Fruit fly (Drosophila melanogaster) whole organism, wandering third instar larva: ENCODE results near the gene CG11920.

ENCODE experiments used
- Abd-B ChIP-seq: fragments of >200 bp; optimal IDR thresholded peaks from 2 replicates; lab custom pipeline; 2017; ENCODE audit warnings: missing biosample characterization, missing genetic modification characterization
- CG32264 ChIP-seq: fragments of 200-800 bp; sonication (Bioruptor generic); optimal IDR thresholded peaks from 2 replicates; lab custom pipeline; 2016; ENCODE audit warnings: missing biosample characterization, missing genetic modification characterization
- CG9705 ChIP-seq: fragments of 200-800 bp; sonication (Bioruptor generic); optimal IDR thresholded peaks from 2 replicates; lab custom pipeline; 2018; ENCODE audit warnings: missing biosample characterization, mild to moderate bottlenecking, missing genetic modification characterization
- CrebA ChIP-seq: fragments of 200-800 bp; sonication (Bioruptor generic); optimal IDR thresholded peaks from 2 replicates; lab custom pipeline; 2016; ENCODE audit warnings: missing biosample characterization, mild to moderate bottlenecking, missing genetic modification characterization, borderline replicate concordance
- Dfd ChIP-seq: fragments of >200 bp; optimal IDR thresholded peaks from 2 replicates; lab custom pipeline; 2017; ENCODE audit warnings: missing biosample characterization, missing genetic modification characterization
- HLH106 ChIP-seq: fragments of 200-800 bp; optimal IDR thresholded peaks from 3 replicates; lab custom pipeline; 2019; ENCODE audit warnings: missing biosample characterization, mild to moderate bottlenecking, missing genetic modification characterization, moderate library complexity
- Hnf4 ChIP-seq: fragments of 200-800 bp; sonication (Bioruptor generic); optimal IDR thresholded peaks from 2 replicates; lab custom pipeline; 2016; ENCODE audit warnings: missing biosample characterization, mild to moderate bottlenecking, missing genetic modification characterization
- Hr78 ChIP-seq: fragments of >200 bp; optimal IDR thresholded peaks from 2 replicates; lab custom pipeline; 2017; ENCODE audit warnings: missing biosample characterization, missing genetic modification characterization
- Hr83 ChIP-seq: fragments of 200-300 bp; sonication (Bioruptor generic); optimal IDR thresholded peaks from 2 replicates; lab custom pipeline; 2016; ENCODE audit warnings: missing biosample characterization, mild to moderate bottlenecking, missing genetic modification characterization, moderate library complexity; ENCODE audit not compliant: poor library complexity, severe bottlenecking
- Jra ChIP-seq: sonication (Bioruptor generic); optimal IDR thresholded peaks from 2 replicates; lab custom pipeline; 2016; ENCODE audit warnings: missing biosample characterization, missing genetic modification characterization
- Mio ChIP-seq: sonication (Bioruptor generic); optimal IDR thresholded peaks from 2 replicates; lab custom pipeline; 2016; ENCODE audit warnings: missing biosample characterization, missing genetic modification characterization
- Myc ChIP-seq: fragments of >200 bp; optimal IDR thresholded peaks from 2 replicates; lab custom pipeline; 2017
- N ChIP-seq: fragments of >200 bp; optimal IDR thresholded peaks from 2 replicates; lab custom pipeline; 2018; ENCODE audit warnings: missing biosample characterization, missing external identifiers, missing genetic modification characterization
- OdsH ChIP-seq: fragments of 200-800 bp; sonication (Bioruptor generic); optimal IDR thresholded peaks from 2 replicates; lab custom pipeline; 2016; ENCODE audit warnings: missing biosample characterization, mild to moderate bottlenecking, missing genetic modification characterization
- Rel ChIP-seq, 2 experiments: fragments of 200-800 bp; sonication (Bioruptor generic) in 1 of 2; optimal IDR thresholded peaks; 2 replicates in 1 of 2; 3 replicates in 1 of 2; lab custom pipeline; 2016 to 2019; ENCODE audit warnings: mild to moderate bottlenecking in 2 of 2, missing biosample characterization in 2 of 2, missing genetic modification characterization in 2 of 2, moderate library complexity in 1 of 2
- Sp1 ChIP-seq: fragments of 200-800 bp; sonication (Bioruptor generic); optimal IDR thresholded peaks from 3 replicates; lab custom pipeline; 2019; ENCODE audit warnings: missing biosample characterization, mild to moderate bottlenecking, missing genetic modification characterization, moderate library complexity
- Vsx2 ChIP-seq: fragments of 200-300, 225-300 bp; sonication (Bioruptor generic); optimal IDR thresholded peaks from 2 replicates; lab custom pipeline; 2018; ENCODE audit warnings: missing biosample characterization, missing genetic modification characterization; ENCODE audit not compliant: partially characterized antibody
- br ChIP-seq: fragments of 200-800 bp; sonication (Bioruptor generic); optimal IDR thresholded peaks from 2 replicates; lab custom pipeline; 2016; ENCODE audit warnings: missing biosample characterization, missing genetic modification characterization
- dl ChIP-seq, 2 experiments: fragments of 175-275, 200-275 bp in 1 of 2; fragments of 200-275 bp in 1 of 2; sonication (Bioruptor generic); optimal IDR thresholded peaks; lab custom pipeline; 2018; ENCODE audit warnings: mild to moderate bottlenecking in 2 of 2, missing biosample characterization in 2 of 2, missing genetic modification characterization in 2 of 2, moderate library complexity in 2 of 2; ENCODE audit not compliant: partially characterized antibody in 2 of 2, insufficient read depth in 1 of 2
- dsf ChIP-seq: sonication (Bioruptor generic); optimal IDR thresholded peaks from 2 replicates; lab custom pipeline; 2016; ENCODE audit warnings: missing biosample characterization, missing genetic modification characterization, borderline replicate concordance
- ey ChIP-seq: fragments of 200-800 bp; sonication (Bioruptor generic); optimal IDR thresholded peaks from 2 replicates; lab custom pipeline; 2016; ENCODE audit warnings: missing biosample characterization, missing genetic modification characterization
- foxo ChIP-seq, 2 experiments: fragments of 200-800 bp; sonication (Bioruptor generic); optimal IDR thresholded peaks; 2 replicates in 1 of 2; 3 replicates in 1 of 2; lab custom pipeline; 2016 to 2017; ENCODE audit warnings: missing biosample characterization in 2 of 2, missing genetic modification characterization in 2 of 2
- fru ChIP-seq: fragments of 200-800 bp; sonication (Bioruptor generic); optimal IDR thresholded peaks from 3 replicates; lab custom pipeline; 2016; ENCODE audit warnings: missing biosample characterization, mild to moderate bottlenecking, missing genetic modification characterization
- h ChIP-seq: fragments of 200-800 bp; sonication (Bioruptor generic); optimal IDR thresholded peaks from 3 replicates; lab custom pipeline; 2016; ENCODE audit warnings: missing biosample characterization, mild to moderate bottlenecking, missing genetic modification characterization
- lola ChIP-seq: fragments of >200 bp; optimal IDR thresholded peaks from 2 replicates; lab custom pipeline; 2017; ENCODE audit warnings: missing biosample characterization, missing genetic modification characterization
- psq ChIP-seq: fragments of 200-800 bp; sonication (Bioruptor generic); optimal IDR thresholded peaks from 3 replicates; lab custom pipeline; 2017; ENCODE audit warnings: missing biosample characterization, mild to moderate bottlenecking, missing genetic modification characterization, moderate library complexity
- rgr ChIP-seq: fragments of 200-800 bp; sonication (Bioruptor generic); optimal IDR thresholded peaks from 3 replicates; lab custom pipeline; 2016; ENCODE audit warnings: missing biosample characterization, mild to moderate bottlenecking, missing genetic modification characterization
- sv ChIP-seq: fragments of 200-800 bp; sonication (Bioruptor generic); optimal IDR thresholded peaks from 3 replicates; lab custom pipeline; 2016; ENCODE audit warnings: missing biosample characterization, missing genetic modification characterization
- tai ChIP-seq: sonication (Bioruptor generic); optimal IDR thresholded peaks from 2 replicates; lab custom pipeline; 2016; ENCODE audit warnings: missing biosample characterization, missing genetic modification characterization
- usp ChIP-seq: fragments of >200 bp; optimal IDR thresholded peaks from 2 replicates; lab custom pipeline; 2017; ENCODE audit warnings: missing biosample characterization, missing genetic modification characterization
- woc ChIP-seq: sonication (Bioruptor generic); optimal IDR thresholded peaks from 2 replicates; lab custom pipeline; 2016; ENCODE audit warnings: missing biosample characterization, mild to moderate bottlenecking, missing genetic modification characterization

Gene CG11920

dm6 chr3R:25056488-25057157 lies 18.1 kb upstream of the CG11920 start:
- TF ChIP-seq Rel (GFP tag; optimal IDR thresholded peaks at IDR 0.05; lab: Kevin White, UChicago) (no peak), Rel (tag; optimal IDR thresholded peaks at IDR 0.05; lab: Kevin White, UChicago) (peak; percentile 72), rgr (GFP tag; lab: Kevin White, UChicago) (no peak)
- TF ChIP-seq, all 38 proteins: peak for 1

dm6 chr3R:25060462-25060861 lies 14.2 kb upstream of the CG11920 start:
- TF ChIP-seq rgr (GFP tag; lab: Kevin White, UChicago) (no peak), woc (GFP tag; lab: Kevin White, UChicago) (no peak), Rel (GFP tag; optimal IDR thresholded peaks at IDR 0.05; lab: Kevin White, UChicago) (no peak), Rel (tag; optimal IDR thresholded peaks at IDR 0.05; lab: Kevin White, UChicago) (no peak), foxo (GFP tag; optimal IDR thresholded peaks at IDR 0.05; lab: Kevin White, UChicago) (no peak), Mio (no peak), dl (GFP tag; optimal IDR thresholded peaks at IDR 0.05; lab: Kevin White, UChicago; ENCODE audit: insufficient read depth in 1 of 2, partially characterized antibody in 2 of 2) (no peak), Myc (no peak), h (GFP tag; lab: Kevin White, UChicago) (no peak), Abd-B (GFP tag; lab: Kevin White, UChicago) (no peak), Dfd (GFP tag; lab: Kevin White, UChicago) (no peak), N (no peak), CG32264 (GFP tag; lab: Kevin White, UChicago) (no peak), Hr83 (GFP tag; lab: Kevin White, UChicago) (no peak), CrebA (GFP tag; lab: Kevin White, UChicago) (no peak)

DNA sequence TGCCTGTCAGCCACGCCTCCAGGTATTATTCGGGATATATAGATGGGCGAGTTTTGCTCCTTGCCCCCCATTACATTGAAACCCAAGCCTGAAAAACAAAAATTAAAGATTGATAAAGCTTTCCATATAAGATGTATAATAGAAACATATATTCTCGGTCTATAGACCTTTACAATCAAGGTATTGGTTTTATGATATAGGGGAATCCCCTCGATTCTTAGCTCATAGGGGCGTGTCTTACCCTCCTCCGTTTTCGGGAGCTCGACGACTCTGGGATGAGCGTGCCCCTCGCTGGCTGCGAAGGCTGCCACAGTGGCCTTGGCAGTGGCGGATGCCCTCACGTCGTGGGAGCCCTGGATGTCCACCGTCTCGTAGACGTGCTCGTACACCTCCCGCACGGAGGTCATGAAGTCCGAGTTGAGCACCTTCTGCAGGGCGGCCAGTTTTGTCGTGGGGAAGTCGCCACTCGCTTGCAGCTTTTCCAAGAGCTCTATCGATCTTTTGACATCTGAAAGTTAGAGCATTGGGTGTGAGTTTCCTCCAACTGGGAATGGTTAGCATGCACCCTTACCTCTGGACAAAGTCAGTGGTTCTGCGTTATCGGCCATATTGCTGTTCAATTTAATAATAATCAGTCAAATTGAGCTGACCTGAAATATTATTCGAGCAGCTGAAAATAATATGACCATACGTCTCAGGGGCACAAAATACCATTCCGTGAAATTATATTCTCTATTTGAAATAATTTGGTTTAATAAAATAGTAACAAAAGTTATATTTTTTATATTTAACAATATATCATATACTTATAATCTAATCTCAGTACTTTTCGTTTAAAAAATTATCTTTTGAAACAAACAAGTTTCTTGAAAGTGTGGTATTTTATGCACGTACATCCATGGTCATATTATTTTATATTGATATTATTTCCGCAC lies 9.5 kb upstream of the CG11920 start, which contains the start of the genes veli and PQBP1:
veli (minus strand) TSS at position 685 of the 935 bp plus-strand sequence.
PQBP1 (plus strand) TSS at position 885 of the 935 bp plus-strand sequence.
- TF ChIP-seq Jra (GFP tag; lab: Kevin White, UChicago) = no peak
- TF ChIP-seq Rel (GFP tag; optimal IDR thresholded peaks at IDR 0.05; lab: Kevin White, UChicago) = no peak
- peak; percentile 95 for TF ChIP-seq Rel (tag; optimal IDR thresholded peaks at IDR 0.05; lab: Kevin White, UChicago)

- TF ChIP-seq foxo (GFP tag; optimal IDR thresholded peaks at IDR 0.05; lab: Kevin White, UChicago) = no peak
- no peak for TF ChIP-seq Vsx2 (GFP tag; lab: Kevin White, UChicago)
- TF ChIP-seq psq (GFP tag; lab: Kevin White, UChicago) = no peak
- no peak for TF ChIP-seq CG9705
- no peak for TF ChIP-seq Jra (GFP tag; lab: Kevin White, UChicago)
- TF ChIP-seq br (GFP tag; lab: Kevin White, UChicago) = no peak
- TF ChIP-seq Hr83 (GFP tag; lab: Kevin White, UChicago) = no peak
- TF ChIP-seq Rel (GFP tag; optimal IDR thresholded peaks at IDR 0.05; lab: Kevin White, UChicago) = no peak
- no peak for TF ChIP-seq Rel (tag; optimal IDR thresholded peaks at IDR 0.05; lab: Kevin White, UChicago)
- no peak for TF ChIP-seq Sp1
- no peak for TF ChIP-seq dl (GFP tag; optimal IDR thresholded peaks at IDR 0.05; lab: Kevin White, UChicago; ENCODE audit: insufficient read depth in 1 of 2, partially characterized antibody in 2 of 2)
- TF ChIP-seq sv = no peak
- TF ChIP-seq HLH106 (tag; lab: Kevin White, UChicago) = no peak
- no peak for TF ChIP-seq woc (GFP tag; lab: Kevin White, UChicago)
- TF ChIP-seq CG32264 (GFP tag; lab: Kevin White, UChicago) = no peak
Measured at dm6 chr3R:25066856-25067255, 7.8 kb upstream of the CG11920 start.

- TF ChIP-seq HLH106 (tag; lab: Kevin White, UChicago) (peak; percentile 83), Abd-B (GFP tag; lab: Kevin White, UChicago) (no peak), CrebA (GFP tag; lab: Kevin White, UChicago) (no peak), ey (GFP tag; lab: Kevin White, UChicago) (peak; percentile 78), woc (GFP tag; lab: Kevin White, UChicago) (peak; percentile 87), psq (GFP tag; lab: Kevin White, UChicago) (peak; percentile 61), Myc (no peak), Vsx2 (GFP tag; lab: Kevin White, UChicago) (no peak), tai (GFP tag; lab: Kevin White, UChicago) (no peak), Hnf4 (GFP tag; lab: Kevin White, UChicago) (peak; percentile 89), dsf (peak; percentile 84), h (GFP tag; lab: Kevin White, UChicago) (peak; percentile 85), CG9705 (peak; percentile 60), lola (GFP tag; lab: Kevin White, UChicago) (no peak), sv (peak; percentile 59), Sp1 (no peak), usp (GFP tag; lab: Kevin White, UChicago) (no peak), br (GFP tag; lab: Kevin White, UChicago) (no peak), dl (GFP tag; optimal IDR thresholded peaks at IDR 0.05; lab: Kevin White, UChicago; ENCODE audit: insufficient read depth in 1 of 2, partially characterized antibody in 2 of 2) (no peak), OdsH (GFP tag; lab: Kevin White, UChicago) (peak; percentile 75), fru (GFP tag; lab: Kevin White, UChicago) (no peak), foxo (GFP tag; optimal IDR thresholded peaks at IDR 0.05; lab: Kevin White, UChicago) (peak in 1 of 2 experiments; percentile 84), Mio (no peak), CG32264 (GFP tag; lab: Kevin White, UChicago) (peak; percentile 1), Dfd (GFP tag; lab: Kevin White, UChicago) (no peak), Hr83 (GFP tag; lab: Kevin White, UChicago) (peak; percentile 29), Rel (GFP tag; optimal IDR thresholded peaks at IDR 0.05; lab: Kevin White, UChicago) (no peak), Rel (tag; optimal IDR thresholded peaks at IDR 0.05; lab: Kevin White, UChicago) (peak; percentile 61), Hr78 (GFP tag; lab: Kevin White, UChicago) (no peak)
Measured at dm6 chr3R:25069569-25069968, 5.1 kb upstream of the CG11920 start, which contains the start of the genes Stt3B and CG11839. TSS of gene Stt3B (minus strand) at chr3R:25069637. TSS of gene CG11839 (plus strand) at chr3R:25069927.
